Fruit fly (Drosophila melanogaster) whole organism, pupa: Measurements from ENCODE around the gene PIG-K.

ENCODE experiments used
- CG10348 ChIP-seq: fragments of 200-800 bp; sonication (Bioruptor generic); IDR thresholded peaks from 2 replicates; pipeline ENCODE4 v1.3.6; 2022; ENCODE audit warnings: missing biosample characterization, missing genetic modification characterization
- CG12605 ChIP-seq: fragments of 200-800 bp; sonication (Bioruptor generic); IDR thresholded peaks from 2 replicates; pipeline ENCODE4 v1.3.6; 2022; ENCODE audit warnings: missing biosample characterization, missing genetic modification characterization
- CG13204 ChIP-seq: fragments of 200-800 bp; sonication (Bioruptor generic); optimal IDR thresholded peaks from 2 replicates; lab custom pipeline; 2018; ENCODE audit warnings: missing biosample characterization, mild to moderate bottlenecking, missing genetic modification characterization, moderate library complexity
- CG14655 ChIP-seq: fragments of 200-800 bp; sonication (Bioruptor generic); optimal IDR thresholded peaks from 3 replicates; lab custom pipeline; 2017; ENCODE audit warnings: mild to moderate bottlenecking, missing biosample characterization, missing genetic modification reagents, missing genetic modification characterization
- CG15710 ChIP-seq: fragments of 200-800 bp; sonication (Bioruptor generic); optimal IDR thresholded peaks from 2 replicates; lab custom pipeline; 2018; ENCODE audit warnings: missing biosample characterization, mild to moderate bottlenecking, missing genetic modification characterization, moderate library complexity
- CG17806 ChIP-seq: fragments of 200-800 bp; sonication (Bioruptor generic); optimal IDR thresholded peaks from 2 replicates; lab custom pipeline; 2018; ENCODE audit warnings: missing biosample characterization, mild to moderate bottlenecking, missing genetic modification characterization, moderate library complexity
- CG32121 ChIP-seq: fragments of 200-800 bp; sonication (Bioruptor generic); IDR thresholded peaks from 2 replicates; pipeline ENCODE4 v1.3.6; 2022; ENCODE audit warnings: missing biosample characterization, missing genetic modification characterization
- CG34367 ChIP-seq: fragments of 200-800 bp; sonication (Bioruptor generic); optimal IDR thresholded peaks from 2 replicates; lab custom pipeline; 2018; ENCODE audit warnings: missing biosample characterization, mild to moderate bottlenecking, missing genetic modification characterization
- CG4496 ChIP-seq: fragments of 200-800 bp; sonication (Bioruptor generic); IDR thresholded peaks from 3 replicates; pipeline ENCODE4 v1.3.6; 2022; ENCODE audit warnings: missing biosample characterization, missing genetic modification characterization
- CG8159 ChIP-seq: fragments of 200-800 bp; sonication (Bioruptor generic); optimal IDR thresholded peaks from 3 replicates; lab custom pipeline; 2018; ENCODE audit warnings: missing biosample characterization, mild to moderate bottlenecking, missing genetic modification characterization, moderate library complexity
- CG8301 ChIP-seq: fragments of 200-800 bp; sonication (Bioruptor generic); optimal IDR thresholded peaks from 2 replicates; lab custom pipeline; 2018; ENCODE audit warnings: missing biosample characterization, mild to moderate bottlenecking, missing genetic modification characterization
- CG9948 ChIP-seq: fragments of 200-800 bp; sonication (Bioruptor generic); optimal IDR thresholded peaks from 2 replicates; lab custom pipeline; 2018; ENCODE audit warnings: missing biosample characterization, mild to moderate bottlenecking, missing genetic modification characterization, moderate library complexity
- D1 ChIP-seq: fragments of 200-800 bp; sonication (Bioruptor generic); optimal IDR thresholded peaks from 2 replicates; lab custom pipeline; 2018; ENCODE audit warnings: missing biosample characterization, mild to moderate bottlenecking, missing genetic modification characterization, moderate library complexity
- EcR ChIP-seq: fragments of 200-800 bp; sonication (Bioruptor generic); optimal IDR thresholded peaks from 3 replicates; lab custom pipeline; 2019; ENCODE audit warnings: missing biosample characterization, missing genetic modification characterization, mild to moderate bottlenecking, moderate library complexity, missing genetic modification reagents
- Ets98B ChIP-seq: fragments of 200-800 bp; sonication (Bioruptor generic); IDR thresholded peaks from 2 replicates; pipeline ENCODE4 v1.3.6; 2022; ENCODE audit warnings: missing biosample characterization, missing genetic modification characterization
- Pif1A ChIP-seq: fragments of 200-800 bp; sonication (Bioruptor generic); optimal IDR thresholded peaks from 3 replicates; lab custom pipeline; 2016; ENCODE audit warnings: missing biosample characterization, missing genetic modification characterization
- Pif1B ChIP-seq: fragments of 200-800 bp; sonication (Bioruptor generic); optimal IDR thresholded peaks from 3 replicates; lab custom pipeline; 2016; ENCODE audit warnings: missing biosample characterization, missing genetic modification characterization
- Snoo ChIP-seq: fragments of 200-800 bp; sonication (Bioruptor generic); optimal IDR thresholded peaks from 3 replicates; lab custom pipeline; 2017; ENCODE audit warnings: missing biosample characterization, mild to moderate bottlenecking, missing genetic modification characterization, inconsistent platforms
- fd96Ca ChIP-seq: fragments of 200-800 bp; sonication (Bioruptor generic); IDR thresholded peaks from 3 replicates; pipeline ENCODE4 v1.3.6; 2022; ENCODE audit warnings: missing biosample characterization, missing genetic modification characterization
- gl ChIP-seq: fragments of 200-800 bp; sonication (Bioruptor generic); optimal IDR thresholded peaks from 2 replicates; lab custom pipeline; 2018; ENCODE audit warnings: missing biosample characterization, mild to moderate bottlenecking, missing genetic modification characterization
- rn ChIP-seq: fragments of 200-800 bp; sonication (Bioruptor generic); IDR thresholded peaks from 2 replicates; pipeline ENCODE4 v1.3.6; 2022; ENCODE audit warnings: missing biosample characterization, missing genetic modification characterization

PIG-K gene

DNA sequence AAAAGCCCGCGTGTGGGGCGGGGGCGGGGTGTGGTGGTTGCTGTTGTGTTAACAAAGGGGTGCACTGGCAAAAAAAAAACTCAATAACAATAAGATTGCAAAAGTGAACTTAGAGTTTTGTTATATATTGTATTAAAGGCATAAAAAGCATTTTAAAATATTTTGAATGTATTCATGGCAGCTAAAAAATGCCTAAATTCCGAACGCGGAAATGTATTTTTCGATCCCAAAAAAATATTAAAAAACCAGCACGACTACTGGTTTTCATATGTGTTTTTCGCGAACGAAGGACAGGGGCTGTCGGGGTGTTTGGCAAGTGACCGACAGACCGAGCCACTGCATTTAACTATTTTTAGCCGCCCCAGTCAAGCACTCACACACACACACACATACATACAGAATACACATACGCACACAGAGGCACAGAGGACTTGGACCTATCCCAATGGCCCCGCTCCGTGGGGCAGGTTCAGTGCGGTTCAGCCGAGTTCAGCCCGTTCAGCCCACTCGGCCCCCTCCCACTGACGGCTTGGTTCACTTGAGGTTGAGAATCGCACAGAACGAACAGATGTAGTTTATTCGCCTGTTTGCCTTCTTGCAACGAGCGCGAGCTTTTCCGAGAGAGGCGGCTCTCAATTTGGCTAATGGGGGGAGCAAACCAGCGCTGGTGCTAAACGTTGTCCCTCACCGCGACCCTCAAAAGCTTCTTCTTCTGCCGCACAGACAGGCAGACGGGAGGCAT, 42.2 kb downstream of the PIG-K start:
- TF ChIP-seq Pif1A (GFP tag; lab: Kevin White, UChicago) (no peak), CG17806 (tag; lab: Kevin White, UChicago) (peak; percentile 8), Pif1B (GFP tag; lab: Kevin White, UChicago) (no peak), CG8159 (tag; lab: Kevin White, UChicago) (peak; percentile 41), fd96Ca (GFP tag; lab: Robert Waterston, UW) (peak; percentile 48; the same call in 2 of the 3 replicates), gl (no peak), CG13204 (peak; percentile 37), CG32121 (GFP tag; lab: Robert Waterston, UW) (peak; percentile 73), CG12605 (GFP tag; lab: Robert Waterston, UW) (0 out of 2 replicates have a peak, but pooled peaks have one; percentile 4), Ets98B (GFP tag; lab: Robert Waterston, UW) (peak; percentile 50), CG34367 (no peak), CG14655 (GFP tag; lab: Kevin White, UChicago) (peak; percentile 45), rn (GFP tag; lab: Robert Waterston, UW) (peak; percentile 14; the same call in 1 of the 2 replicates), CG9948 (tag; lab: Kevin White, UChicago) (peak; percentile 7), Snoo (tag; lab: Kevin White, UChicago) (no peak), CG10348 (GFP tag; lab: Robert Waterston, UW) (no peak), CG8301 (tag; lab: Kevin White, UChicago) (peak; percentile 61), D1 (no peak), CG4496 (GFP tag; lab: Robert Waterston, UW) (peak; percentile 67), CG15710 (tag; lab: Kevin White, UChicago) (peak; percentile 15), EcR (GFP tag; lab: Kevin White, UChicago) (peak; percentile 65)
- TF ChIP-seq, all 21 proteins: peak for 14

dm6 chrX:1965979-1966778, 43.0 kb downstream of the PIG-K start:
- TF ChIP-seq CG8159 (tag; lab: Kevin White, UChicago) = no peak
- TF ChIP-seq CG34367 = no peak
- TF ChIP-seq D1 = no peak
- 0 out of 2 replicates have a peak, but pooled peaks have one; percentile 26 for TF ChIP-seq rn (GFP tag; lab: Robert Waterston, UW)
- TF ChIP-seq Pif1B (GFP tag; lab: Kevin White, UChicago) = no peak
- peak; percentile 64 for TF ChIP-seq CG8301 (tag; lab: Kevin White, UChicago)
- TF ChIP-seq CG14655 (GFP tag; lab: Kevin White, UChicago) = peak; percentile 66
- TF ChIP-seq CG12605 (GFP tag; lab: Robert Waterston, UW) = peak; percentile 81
- no peak for TF ChIP-seq Snoo (tag; lab: Kevin White, UChicago)
- TF ChIP-seq CG10348 (GFP tag; lab: Robert Waterston, UW) = no peak
- TF ChIP-seq CG15710 (tag; lab: Kevin White, UChicago) = no peak
- peak; percentile 82 for TF ChIP-seq CG4496 (GFP tag; lab: Robert Waterston, UW)
- TF ChIP-seq Ets98B (GFP tag; lab: Robert Waterston, UW) = peak; percentile 58
- peak; percentile 38 for TF ChIP-seq Pif1A (GFP tag; lab: Kevin White, UChicago)
- TF ChIP-seq CG32121 (GFP tag; lab: Robert Waterston, UW) = peak; percentile 33; the same call in 1 of the 2 replicates
- peak; percentile 3 for TF ChIP-seq CG9948 (tag; lab: Kevin White, UChicago)
- TF ChIP-seq gl = no peak
- TF ChIP-seq CG13204 = no peak
- TF ChIP-seq fd96Ca (GFP tag; lab: Robert Waterston, UW) = peak; percentile 65; the same call in 2 of the 3 replicates
- TF ChIP-seq CG17806 (tag; lab: Kevin White, UChicago) = no peak
- TF ChIP-seq EcR (GFP tag; lab: Kevin White, UChicago) = peak; percentile 73

DNA sequence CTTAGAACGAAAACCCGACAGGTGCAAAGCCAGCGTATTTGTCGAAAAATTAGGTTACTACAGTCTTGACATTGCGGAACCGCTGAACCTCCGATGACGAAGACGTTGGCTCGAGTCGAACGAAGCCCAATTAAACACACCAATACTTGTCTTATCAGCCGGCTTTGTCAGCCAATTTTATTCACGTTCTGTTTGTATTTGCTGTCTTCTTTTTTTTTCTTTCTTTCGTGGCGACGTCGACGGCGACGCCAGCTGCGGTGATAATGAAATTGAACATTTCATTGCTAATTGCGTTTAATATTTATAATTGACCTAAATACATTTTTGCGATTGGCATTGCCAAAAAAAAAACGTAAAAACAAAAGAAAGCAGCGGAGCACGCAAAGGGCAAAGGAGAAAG, 43.7 kb downstream of the PIG-K start:
- TF ChIP-seq rn (GFP tag; lab: Robert Waterston, UW) (no peak), EcR (GFP tag; lab: Kevin White, UChicago) (no peak), CG34367 (no peak), Pif1B (GFP tag; lab: Kevin White, UChicago) (no peak), CG15710 (tag; lab: Kevin White, UChicago) (no peak), D1 (no peak), gl (no peak), CG4496 (GFP tag; lab: Robert Waterston, UW) (no peak), CG13204 (no peak), Snoo (tag; lab: Kevin White, UChicago) (no peak), CG10348 (GFP tag; lab: Robert Waterston, UW) (no peak), Pif1A (GFP tag; lab: Kevin White, UChicago) (no peak), CG12605 (GFP tag; lab: Robert Waterston, UW) (no peak), Ets98B (GFP tag; lab: Robert Waterston, UW) (no peak), CG8159 (tag; lab: Kevin White, UChicago) (no peak), CG9948 (tag; lab: Kevin White, UChicago) (no peak), CG8301 (tag; lab: Kevin White, UChicago) (no peak), CG32121 (GFP tag; lab: Robert Waterston, UW) (no peak), CG14655 (GFP tag; lab: Kevin White, UChicago) (no peak), fd96Ca (GFP tag; lab: Robert Waterston, UW) (no peak)
- TF ChIP-seq, all 21 proteins: peak for 0
